Fruit fly (Drosophila melanogaster) whole organism, embryonic: Measurements from ENCODE around the gene CG3091.

ENCODE experiments used
- Ada2b ChIP-seq: fragments of 200-800 bp; sonication (Bioruptor generic); IDR thresholded peaks from 2 replicates; pipeline ENCODE4 v1.3.6; 2022; ENCODE audit warnings: missing biosample characterization, missing genetic modification characterization
- Atf3 ChIP-seq: fragments of 200-800 bp; sonication (Bioruptor generic); optimal IDR thresholded peaks from 3 replicates; lab custom pipeline; 2016; ENCODE audit warnings: missing biosample characterization, missing genetic modification characterization
- CG10979 ChIP-seq: fragments of 200-800 bp; sonication (Bioruptor generic); optimal IDR thresholded peaks from 2 replicates; lab custom pipeline; 2018; ENCODE audit warnings: missing biosample characterization, mild to moderate bottlenecking, missing genetic modification characterization, moderate library complexity
- CG11085 ChIP-seq: fragments of 200-800 bp; sonication (Bioruptor generic); IDR thresholded peaks from 2 replicates; pipeline ENCODE4 v1.3.6; 2022; ENCODE audit warnings: missing biosample characterization, missing genetic modification characterization
- CG15011 ChIP-seq: fragments of 200-800 bp; sonication (Bioruptor generic); optimal IDR thresholded peaks from 3 replicates; lab custom pipeline; 2018; ENCODE audit warnings: missing biosample characterization, mild to moderate bottlenecking, missing genetic modification characterization
- CG1832 ChIP-seq: fragments of 200-800 bp; sonication (Bioruptor generic); optimal IDR thresholded peaks from 2 replicates; lab custom pipeline; 2017; ENCODE audit warnings: missing biosample characterization, mild to moderate bottlenecking, missing genetic modification characterization, inconsistent platforms
- CG18476 ChIP-seq: fragments of 200-800 bp; sonication (Bioruptor generic); optimal IDR thresholded peaks from 2 replicates; lab custom pipeline; 2016; ENCODE audit warnings: missing biosample characterization, mild to moderate bottlenecking, missing genetic modification characterization
- CG18599 ChIP-seq: fragments of 200-800 bp; sonication (Bioruptor generic); optimal IDR thresholded peaks from 3 replicates; lab custom pipeline; 2017; ENCODE audit warnings: missing biosample characterization, missing genetic modification characterization, mild to moderate bottlenecking, moderate library complexity, missing genetic modification reagents
- CG2116 ChIP-seq: fragments of 200-800 bp; sonication (Bioruptor generic); optimal IDR thresholded peaks from 3 replicates; lab custom pipeline; 2018; ENCODE audit warnings: missing biosample characterization, mild to moderate bottlenecking, missing genetic modification characterization
- CG2129 ChIP-seq: fragments of 200-800 bp; sonication (Bioruptor generic); IDR thresholded peaks from 2 replicates; pipeline ENCODE4 v1.3.6; 2022; ENCODE audit warnings: missing biosample characterization, missing genetic modification characterization; ENCODE audit not compliant: partially characterized antibody
- CG2202 ChIP-seq: fragments of 200-800 bp; sonication (Bioruptor generic); optimal IDR thresholded peaks from 2 replicates; lab custom pipeline; 2018; ENCODE audit warnings: missing biosample characterization, mild to moderate bottlenecking, missing genetic modification characterization
- CG30020 ChIP-seq: fragments of 200-800 bp; optimal IDR thresholded peaks from 2 replicates; lab custom pipeline; 2019; ENCODE audit warnings: missing biosample characterization, mild to moderate bottlenecking, missing genetic modification characterization, moderate library complexity
- CG3065 ChIP-seq: fragments of 200-800 bp; sonication (Bioruptor generic); optimal IDR thresholded peaks from 2 replicates; lab custom pipeline; 2016; ENCODE audit warnings: missing biosample characterization, missing genetic modification characterization
- CG3838 ChIP-seq: fragments of 200-800 bp; sonication (Bioruptor generic); optimal IDR thresholded peaks from 3 replicates; lab custom pipeline; 2016; ENCODE audit warnings: missing biosample characterization, missing genetic modification characterization
- CG4328 ChIP-seq: fragments of 200-800 bp; sonication (Bioruptor generic); optimal IDR thresholded peaks from 3 replicates; lab custom pipeline; 2017; ENCODE audit warnings: missing biosample characterization, missing genetic modification reagents, missing genetic modification characterization
- CG6175 ChIP-seq: fragments of 200-800 bp; sonication (Bioruptor generic); IDR thresholded peaks from 3 replicates; pipeline ENCODE4 v1.3.6; 2022; ENCODE audit warnings: missing biosample characterization, missing genetic modification characterization
- CG6272 ChIP-seq: fragments of 200-800 bp; sonication (Bioruptor generic); IDR thresholded peaks from 2 replicates; pipeline ENCODE4 v1.3.6; 2022; ENCODE audit warnings: missing biosample characterization, missing genetic modification characterization
- CG7963 ChIP-seq: fragments of 200-800 bp; sonication (Bioruptor generic); IDR thresholded peaks from 3 replicates; pipeline ENCODE4 v1.3.6; 2022; ENCODE audit warnings: missing biosample characterization, missing genetic modification characterization; ENCODE audit not compliant: partially characterized antibody
- CG8089 ChIP-seq: fragments of 200-800 bp; sonication (Bioruptor generic); optimal IDR thresholded peaks from 3 replicates; lab custom pipeline; 2016; ENCODE audit warnings: missing biosample characterization, missing genetic modification characterization
- CG9817 ChIP-seq: fragments of 200-800 bp; sonication (Bioruptor generic); optimal IDR thresholded peaks from 2 replicates; lab custom pipeline; 2018; ENCODE audit warnings: missing biosample characterization, mild to moderate bottlenecking, missing genetic modification characterization, moderate library complexity
- Ets65A ChIP-seq: fragments of 200-800 bp; sonication (Bioruptor generic); peaks from one replicate; lab custom pipeline; 2016; ENCODE audit warnings: missing biosample characterization, missing genetic modification characterization
- HHEX ChIP-seq: fragments of 200-800 bp; sonication (Bioruptor generic); optimal IDR thresholded peaks from 3 replicates; lab custom pipeline; 2017; ENCODE audit warnings: missing biosample characterization, mild to moderate bottlenecking, missing genetic modification characterization, missing genetic modification reagents
- HLH3B ChIP-seq: fragments of 200-800 bp; sonication (Bioruptor generic); IDR thresholded peaks from 2 replicates; pipeline ENCODE4 v1.3.6; 2022; ENCODE audit warnings: missing biosample characterization, missing genetic modification characterization
- Hmx ChIP-seq: fragments of 200-800 bp; sonication (Bioruptor generic); optimal IDR thresholded peaks from 2 replicates; lab custom pipeline; 2016; ENCODE audit warnings: missing biosample characterization, missing genetic modification characterization
- Hr3 ChIP-seq: fragments of 200-800 bp; sonication (Bioruptor generic); optimal IDR thresholded peaks from 3 replicates; lab custom pipeline; 2016; ENCODE audit warnings: missing biosample characterization, missing genetic modification characterization
- Meics ChIP-seq: fragments of 200-800 bp; sonication (Bioruptor generic); optimal IDR thresholded peaks from 2 replicates; lab custom pipeline; 2017; ENCODE audit warnings: missing biosample characterization, mild to moderate bottlenecking, missing genetic modification characterization
- NfI ChIP-seq: fragments of 200-800 bp; sonication (Bioruptor generic); optimal IDR thresholded peaks from 3 replicates; lab custom pipeline; 2018; ENCODE audit warnings: missing biosample characterization, mild to moderate bottlenecking, missing genetic modification characterization, moderate library complexity
- Rx ChIP-seq: fragments of 200-800 bp; sonication (Bioruptor generic); IDR thresholded peaks from 2 replicates; pipeline ENCODE4 v1.3.6; 2022; ENCODE audit warnings: missing biosample characterization, missing genetic modification characterization
- YL-1 ChIP-seq: fragments of 200-800 bp; sonication (Bioruptor generic); optimal IDR thresholded peaks from 3 replicates; lab custom pipeline; 2017; ENCODE audit warnings: missing biosample characterization, mild to moderate bottlenecking, missing genetic modification characterization
- abd-A ChIP-seq: fragments of 200-800 bp; sonication (Bioruptor generic); optimal IDR thresholded peaks from 3 replicates; lab custom pipeline; 2019; ENCODE audit warnings: missing biosample characterization, mild to moderate bottlenecking, missing genetic modification characterization, moderate library complexity
- al ChIP-seq: fragments of 200-800 bp; sonication (Bioruptor generic); IDR thresholded peaks from 2 replicates; pipeline ENCODE4 v1.3.6; 2022; ENCODE audit warnings: missing biosample characterization, missing genetic modification characterization
- amos ChIP-seq: fragments of 200-800 bp; sonication (Bioruptor generic); IDR thresholded peaks from 2 replicates; pipeline ENCODE4 v1.3.6; 2022; ENCODE audit warnings: missing biosample characterization, missing genetic modification characterization; ENCODE audit not compliant: partially characterized antibody
- cad ChIP-seq: fragments of >200 bp; optimal IDR thresholded peaks from 2 replicates; lab custom pipeline; 2017; ENCODE audit warnings: missing biosample characterization, missing genetic modification characterization
- dm ChIP-seq: fragments of 200-800 bp; sonication (Bioruptor generic); optimal IDR thresholded peaks from 3 replicates; lab custom pipeline; 2016; ENCODE audit warnings: missing biosample characterization, missing genetic modification characterization
- en ChIP-seq: fragments of 200-800 bp; sonication (Bioruptor generic); optimal IDR thresholded peaks from 2 replicates; lab custom pipeline; 2016; ENCODE audit warnings: missing biosample characterization, missing genetic modification characterization
- fru ChIP-seq: fragments of >200 bp; optimal IDR thresholded peaks from 2 replicates; lab custom pipeline; 2017
- fu2 ChIP-seq: fragments of 200-800 bp; sonication (Bioruptor generic); optimal IDR thresholded peaks from 2 replicates; lab custom pipeline; 2016; ENCODE audit warnings: missing biosample characterization, missing genetic modification characterization
- gce ChIP-seq: fragments of 200-800 bp; sonication (Bioruptor generic); IDR thresholded peaks from 3 replicates; pipeline ENCODE4 v1.3.6; 2022; ENCODE audit warnings: missing biosample characterization, missing genetic modification characterization
- grn ChIP-seq: fragments of 200-800 bp; sonication (Bioruptor generic); optimal IDR thresholded peaks from 3 replicates; lab custom pipeline; 2017; ENCODE audit warnings: missing biosample characterization, missing genetic modification characterization
- hth ChIP-seq: fragments of >200 bp; optimal IDR thresholded peaks from 2 replicates; lab custom pipeline; 2017; ENCODE audit warnings: inconsistent platforms
- maf-S ChIP-seq: fragments of 200-800 bp; sonication (Bioruptor generic); optimal IDR thresholded peaks from 2 replicates; lab custom pipeline; 2016; ENCODE audit warnings: missing biosample characterization, missing genetic modification characterization
- mld ChIP-seq: fragments of 200-800 bp; sonication (Bioruptor generic); IDR thresholded peaks from 3 replicates; pipeline ENCODE4 v1.3.6; 2022; ENCODE audit warnings: missing biosample characterization, missing genetic modification characterization; ENCODE audit not compliant: partially characterized antibody
- nmo ChIP-seq: fragments of 200-800 bp; sonication (Bioruptor generic); optimal IDR thresholded peaks from 2 replicates; lab custom pipeline; 2018; ENCODE audit warnings: missing biosample characterization, mild to moderate bottlenecking, missing genetic modification characterization, moderate library complexity
- prd ChIP-seq, 3 experiments: fragments of >200 bp in 2 of 3; fragments of 200-800 bp in 1 of 3; sonication (Bioruptor generic) in 1 of 3; optimal IDR thresholded peaks in 2 of 3; IDR thresholded peaks in 1 of 3; 2 replicates in 2 of 3; 3 replicates in 1 of 3; pipeline versions ENCODE4 v1.3.6 to Lab custom; 2017 to 2022; ENCODE audit warnings: missing biosample characterization in 1 of 3, missing genetic modification characterization in 1 of 3
- row ChIP-seq: fragments of 200-800 bp; sonication (Bioruptor generic); IDR thresholded peaks from 3 replicates; pipeline ENCODE4 v1.3.6; 2022; ENCODE audit warnings: missing biosample characterization, missing genetic modification characterization
- salm ChIP-seq: fragments of 200-800 bp; sonication (Bioruptor generic); optimal IDR thresholded peaks from 2 replicates; lab custom pipeline; 2018; ENCODE audit warnings: missing biosample characterization, mild to moderate bottlenecking, missing genetic modification characterization
- sens-2 ChIP-seq: fragments of 200-800 bp; sonication (Bioruptor generic); IDR thresholded peaks from 2 replicates; pipeline ENCODE4 v1.3.6; 2022; ENCODE audit warnings: missing biosample characterization, missing genetic modification characterization
- tgo ChIP-seq: fragments of 200-800 bp; sonication (Bioruptor generic); IDR thresholded peaks from 3 replicates; pipeline ENCODE4 v1.3.6; 2022; ENCODE audit warnings: missing biosample characterization, missing genetic modification characterization
- tna ChIP-seq: fragments of 200-800 bp; sonication (Bioruptor generic); IDR thresholded peaks from 2 replicates; pipeline ENCODE4 v1.3.6; 2022; ENCODE audit warnings: missing biosample characterization, missing genetic modification characterization; ENCODE audit not compliant: partially characterized antibody
- tup ChIP-seq: fragments of 200-800 bp; sonication (Bioruptor generic); optimal IDR thresholded peaks from 2 replicates; lab custom pipeline; 2016; ENCODE audit warnings: missing biosample characterization, mild to moderate bottlenecking, missing genetic modification characterization, moderate library complexity
- twi ChIP-seq: fragments of 200-800 bp; optimal IDR thresholded peaks from 2 replicates; lab custom pipeline; 2019; ENCODE audit warnings: missing biosample characterization, mild to moderate bottlenecking, missing genetic modification characterization, moderate library complexity
- vnd ChIP-seq: fragments of 200-800 bp; sonication (Bioruptor generic); IDR thresholded peaks from 3 replicates; pipeline ENCODE4 v1.3.6; 2022; ENCODE audit warnings: missing biosample characterization, missing genetic modification characterization; ENCODE audit not compliant: partially characterized antibody

The CG3091 gene

dm6 chrX:2251688-2252087, 2.3 kb downstream of the CG3091 start, which contains the start of gene CG3191 (continued):
- TF ChIP-seq amos (GFP tag; lab: Robert Waterston, UW) (peak; percentile 29; the same call in 1 of the 2 replicates), CG3065 (GFP tag; lab: Kevin White, UChicago) (no peak), Ets65A (no peak), cad (GFP tag; lab: Kevin White, UChicago) (no peak), HHEX (no peak), nmo (GFP tag; lab: Kevin White, UChicago) (no peak), CG15011 (no peak), vnd (GFP tag; lab: Robert Waterston, UW) (peak; percentile 50; the same call in 2 of the 3 replicates), CG2202 (tag; lab: Kevin White, UChicago) (no peak), prd (optimal IDR thresholded peaks at IDR 0.05; lab: Kevin White, UChicago) (no peak), prd (GFP tag; IDR thresholded peaks at IDR 0.05; lab: Robert Waterston, UW) (no peak), dm (GFP tag; lab: Kevin White, UChicago) (no peak), abd-A (no peak), CG1832 (peak; percentile 44), grn (no peak), tna (GFP tag; lab: Robert Waterston, UW) (peak; percentile 41; the same call in 1 of the 2 replicates), CG11085 (GFP tag; lab: Robert Waterston, UW) (no peak), CG18476 (GFP tag; lab: Kevin White, UChicago) (no peak), Atf3 (no peak), Meics (GFP tag; lab: Kevin White, UChicago) (no peak), sens-2 (GFP tag; lab: Robert Waterston, UW) (no peak), CG4328 (no peak), gce (GFP tag; lab: Robert Waterston, UW) (no peak), CG30020 (no peak), Rx (no peak), Hmx (no peak), CG6272 (GFP tag; lab: Robert Waterston, UW) (no peak), CG2116 (peak; percentile 82), YL-1 (GFP tag; lab: Kevin White, UChicago) (no peak), en (no peak)

DNA sequence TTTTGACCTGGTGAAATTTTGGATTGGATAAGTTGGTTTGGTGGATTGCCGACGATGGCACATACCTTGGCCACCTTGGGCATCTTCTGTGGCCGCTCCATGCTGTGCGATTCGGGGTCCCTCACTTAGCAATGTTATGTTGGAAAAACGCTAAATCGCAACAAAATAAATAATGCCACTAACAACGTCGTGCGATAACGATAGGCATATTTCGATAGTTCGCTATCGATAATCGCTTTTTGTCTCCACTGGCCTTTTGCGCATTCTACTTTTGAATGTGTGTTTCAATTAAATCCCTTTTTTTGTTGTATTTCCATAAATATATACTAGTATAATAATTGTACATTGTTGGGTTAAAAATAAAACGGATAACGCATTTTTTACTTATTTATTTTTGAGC, 4.2 kb downstream of the CG3091 start, which contains the start of gene crn:
Gene crn, minus strand, starts transcription at position 221 of the 400 bp plus-strand sequence.
- TF ChIP-seq nmo (GFP tag; lab: Kevin White, UChicago) (no peak), Hr3 (GFP tag; lab: Kevin White, UChicago) (no peak), CG7963 (peak; percentile 68), row (GFP tag; lab: Robert Waterston, UW) (no peak), hth (lab: Kevin White, UChicago) (no peak), CG18599 (GFP tag; lab: Kevin White, UChicago) (no peak), HLH3B (GFP tag; lab: Robert Waterston, UW) (no peak), CG9817 (tag; lab: Kevin White, UChicago) (no peak), fu2 (GFP tag; lab: Kevin White, UChicago) (no peak), CG2129 (GFP tag; lab: Robert Waterston, UW) (no peak), CG3838 (no peak), NfI (GFP tag; lab: Kevin White, UChicago) (no peak), al (GFP tag; lab: Robert Waterston, UW) (no peak), mld (GFP tag; lab: Robert Waterston, UW) (peak; percentile 55; the same call in 2 of the 3 replicates), twi (no peak), CG10979 (tag; lab: Kevin White, UChicago) (no peak), fru (no peak), tgo (GFP tag; lab: Robert Waterston, UW) (no peak), CG6175 (no peak), YL-1 (GFP tag; lab: Kevin White, UChicago) (no peak), CG8089 (GFP tag; lab: Kevin White, UChicago) (no peak), Ada2b (no peak), salm (tag; lab: Kevin White, UChicago) (no peak), maf-S (GFP tag; lab: Kevin White, UChicago) (no peak), CG3065 (GFP tag; lab: Kevin White, UChicago) (no peak), tup (GFP tag; lab: Kevin White, UChicago) (no peak), CG30020 (peak; percentile 43)
